Fruit fly (Drosophila melanogaster) whole organism, wandering third instar larva: Measurements from ENCODE around the gene Taf11.

Experiments
- Abd-B ChIP-seq: fragments of >200 bp; optimal IDR thresholded peaks from 2 replicates; lab custom pipeline; 2017; ENCODE audit warnings: missing biosample characterization, missing genetic modification characterization
- CG32264 ChIP-seq: fragments of 200-800 bp; sonication (Bioruptor generic); optimal IDR thresholded peaks from 2 replicates; lab custom pipeline; 2016; ENCODE audit warnings: missing biosample characterization, missing genetic modification characterization
- CG9705 ChIP-seq: fragments of 200-800 bp; sonication (Bioruptor generic); optimal IDR thresholded peaks from 2 replicates; lab custom pipeline; 2018; ENCODE audit warnings: missing biosample characterization, mild to moderate bottlenecking, missing genetic modification characterization
- Dfd ChIP-seq: fragments of >200 bp; optimal IDR thresholded peaks from 2 replicates; lab custom pipeline; 2017; ENCODE audit warnings: missing biosample characterization, missing genetic modification characterization
- Dif ChIP-seq: fragments of 200-275, 200-300 bp; sonication (Bioruptor generic); optimal IDR thresholded peaks from 2 replicates; lab custom pipeline; 2018; ENCODE audit warnings: missing biosample characterization, missing genetic modification characterization; ENCODE audit not compliant: partially characterized antibody
- GATAd ChIP-seq: sonication (Bioruptor generic); optimal IDR thresholded peaks from 2 replicates; lab custom pipeline; 2016; ENCODE audit warnings: missing biosample characterization, missing genetic modification characterization
- HLH106 ChIP-seq: fragments of 200-800 bp; optimal IDR thresholded peaks from 3 replicates; lab custom pipeline; 2019; ENCODE audit warnings: missing biosample characterization, mild to moderate bottlenecking, missing genetic modification characterization, moderate library complexity
- Hnf4 ChIP-seq: fragments of 200-800 bp; sonication (Bioruptor generic); optimal IDR thresholded peaks from 2 replicates; lab custom pipeline; 2016; ENCODE audit warnings: missing biosample characterization, mild to moderate bottlenecking, missing genetic modification characterization
- Hr78 ChIP-seq: fragments of >200 bp; optimal IDR thresholded peaks from 2 replicates; lab custom pipeline; 2017; ENCODE audit warnings: missing biosample characterization, missing genetic modification characterization
- Hr83 ChIP-seq: fragments of 200-300 bp; sonication (Bioruptor generic); optimal IDR thresholded peaks from 2 replicates; lab custom pipeline; 2016; ENCODE audit warnings: missing biosample characterization, mild to moderate bottlenecking, missing genetic modification characterization, moderate library complexity; ENCODE audit not compliant: poor library complexity, severe bottlenecking
- Mio ChIP-seq: sonication (Bioruptor generic); optimal IDR thresholded peaks from 2 replicates; lab custom pipeline; 2016; ENCODE audit warnings: missing biosample characterization, missing genetic modification characterization
- Myc ChIP-seq: fragments of >200 bp; optimal IDR thresholded peaks from 2 replicates; lab custom pipeline; 2017
- N ChIP-seq: fragments of >200 bp; optimal IDR thresholded peaks from 2 replicates; lab custom pipeline; 2018; ENCODE audit warnings: missing biosample characterization, missing external identifiers, missing genetic modification characterization
- OdsH ChIP-seq: fragments of 200-800 bp; sonication (Bioruptor generic); optimal IDR thresholded peaks from 2 replicates; lab custom pipeline; 2016; ENCODE audit warnings: missing biosample characterization, mild to moderate bottlenecking, missing genetic modification characterization
- Rel ChIP-seq, 2 experiments: fragments of 200-800 bp; sonication (Bioruptor generic) in 1 of 2; optimal IDR thresholded peaks; 2 replicates in 1 of 2; 3 replicates in 1 of 2; lab custom pipeline; 2016 to 2019; ENCODE audit warnings: mild to moderate bottlenecking in 2 of 2, missing biosample characterization in 2 of 2, missing genetic modification characterization in 2 of 2, moderate library complexity in 1 of 2
- Sp1 ChIP-seq: fragments of 200-800 bp; sonication (Bioruptor generic); optimal IDR thresholded peaks from 3 replicates; lab custom pipeline; 2019; ENCODE audit warnings: missing biosample characterization, mild to moderate bottlenecking, missing genetic modification characterization, moderate library complexity
- br ChIP-seq: fragments of 200-800 bp; sonication (Bioruptor generic); optimal IDR thresholded peaks from 2 replicates; lab custom pipeline; 2016; ENCODE audit warnings: missing biosample characterization, missing genetic modification characterization
- brk ChIP-seq: fragments of 200-800 bp; sonication (Bioruptor generic); optimal IDR thresholded peaks from 2 replicates; lab custom pipeline; 2016; ENCODE audit warnings: missing biosample characterization, mild to moderate bottlenecking, missing genetic modification characterization
- dsf ChIP-seq: sonication (Bioruptor generic); optimal IDR thresholded peaks from 2 replicates; lab custom pipeline; 2016; ENCODE audit warnings: missing biosample characterization, missing genetic modification characterization, borderline replicate concordance
- ey ChIP-seq: fragments of 200-800 bp; sonication (Bioruptor generic); optimal IDR thresholded peaks from 2 replicates; lab custom pipeline; 2016; ENCODE audit warnings: missing biosample characterization, missing genetic modification characterization
- foxo ChIP-seq, 2 experiments: fragments of 200-800 bp; sonication (Bioruptor generic); optimal IDR thresholded peaks; 2 replicates in 1 of 2; 3 replicates in 1 of 2; lab custom pipeline; 2016 to 2017; ENCODE audit warnings: missing biosample characterization in 2 of 2, missing genetic modification characterization in 2 of 2
- fru ChIP-seq: fragments of 200-800 bp; sonication (Bioruptor generic); optimal IDR thresholded peaks from 3 replicates; lab custom pipeline; 2016; ENCODE audit warnings: missing biosample characterization, mild to moderate bottlenecking, missing genetic modification characterization
- h ChIP-seq: fragments of 200-800 bp; sonication (Bioruptor generic); optimal IDR thresholded peaks from 3 replicates; lab custom pipeline; 2016; ENCODE audit warnings: missing biosample characterization, mild to moderate bottlenecking, missing genetic modification characterization
- jim ChIP-seq: fragments of 175-275, 200-325 bp; sonication (Bioruptor generic); optimal IDR thresholded peaks from 2 replicates; lab custom pipeline; 2016; ENCODE audit warnings: missing biosample characterization, mild to moderate bottlenecking, missing genetic modification characterization
- lola ChIP-seq: fragments of >200 bp; optimal IDR thresholded peaks from 2 replicates; lab custom pipeline; 2017; ENCODE audit warnings: missing biosample characterization, missing genetic modification characterization
- pan ChIP-seq: fragments of >200 bp; optimal IDR thresholded peaks from 2 replicates; lab custom pipeline; 2017
- psq ChIP-seq: fragments of 200-800 bp; sonication (Bioruptor generic); optimal IDR thresholded peaks from 3 replicates; lab custom pipeline; 2017; ENCODE audit warnings: missing biosample characterization, mild to moderate bottlenecking, missing genetic modification characterization, moderate library complexity
- sage ChIP-seq: fragments of 200-800 bp; sonication (Bioruptor generic); optimal IDR thresholded peaks from 2 replicates; lab custom pipeline; 2016; ENCODE audit warnings: missing biosample characterization, mild to moderate bottlenecking, missing genetic modification characterization
- sv ChIP-seq: fragments of 200-800 bp; sonication (Bioruptor generic); optimal IDR thresholded peaks from 3 replicates; lab custom pipeline; 2016; ENCODE audit warnings: missing biosample characterization, missing genetic modification characterization
- woc ChIP-seq: sonication (Bioruptor generic); optimal IDR thresholded peaks from 2 replicates; lab custom pipeline; 2016; ENCODE audit warnings: missing biosample characterization, mild to moderate bottlenecking, missing genetic modification characterization

Gene Taf11

dm6 chr2L:9779147-9779546 is 16.1 kb upstream of the Taf11 start:
- TF ChIP-seq Hr78 (GFP tag; lab: Kevin White, UChicago) (no peak), N (GFP tag; lab: Kevin White, UChicago) (no peak), Mio (no peak), HLH106 (no peak), br (GFP tag; lab: Kevin White, UChicago) (no peak)
- TF ChIP-seq, all 38 proteins: peak for 0

- TF ChIP-seq Hr83 (GFP tag; lab: Kevin White, UChicago), result no peak
- no peak for TF ChIP-seq Mio
- no peak for TF ChIP-seq Sp1
- no peak for TF ChIP-seq Dif (GFP tag; lab: Kevin White, UChicago)
- no peak for TF ChIP-seq Myc
- TF ChIP-seq Abd-B, result no peak
Observed at dm6 chr2L:9778416-9778815, 15.4 kb upstream of the Taf11 start.

- TF ChIP-seq Mio, result no peak
- TF ChIP-seq h (GFP tag; lab: Kevin White, UChicago), result no peak
- no peak for TF ChIP-seq Rel (GFP tag; optimal IDR thresholded peaks at IDR 0.05; lab: Kevin White, UChicago)
- TF ChIP-seq Rel (tag; optimal IDR thresholded peaks at IDR 0.05; lab: Kevin White, UChicago), result peak; percentile 95
- TF ChIP-seq OdsH, result no peak
- TF ChIP-seq CG9705 (GFP tag; lab: Kevin White, UChicago), result no peak
- no peak for TF ChIP-seq Abd-B
- no peak for TF ChIP-seq HLH106
- no peak for TF ChIP-seq ey (GFP tag; lab: Kevin White, UChicago)
Observed at dm6 chr2L:9777927-9778326, 14.9 kb upstream of the Taf11 start.

- TF ChIP-seq br (GFP tag; lab: Kevin White, UChicago), result no peak
- no peak for TF ChIP-seq ey (GFP tag; lab: Kevin White, UChicago)
- TF ChIP-seq pan (lab: Kevin White, UChicago), result no peak
- no peak for TF ChIP-seq jim (GFP tag; lab: Kevin White, UChicago)
- TF ChIP-seq woc (GFP tag; lab: Kevin White, UChicago), result no peak
- no peak for TF ChIP-seq sv (GFP tag; lab: Kevin White, UChicago)
- no peak for TF ChIP-seq Dfd (GFP tag; lab: Kevin White, UChicago)
- no peak for TF ChIP-seq sage (GFP tag; lab: Kevin White, UChicago)
- no peak for TF ChIP-seq CG9705 (GFP tag; lab: Kevin White, UChicago)
- TF ChIP-seq CG32264 (GFP tag; lab: Kevin White, UChicago), result no peak
- no peak for TF ChIP-seq Rel (GFP tag; optimal IDR thresholded peaks at IDR 0.05; lab: Kevin White, UChicago)
- no peak for TF ChIP-seq Rel (tag; optimal IDR thresholded peaks at IDR 0.05; lab: Kevin White, UChicago)
- TF ChIP-seq, all 38 proteins: peak for 0
Observed at dm6 chr2L:9774980-9775628, 12.0 kb upstream of the Taf11 start, which contains the start of the genes ppk11 and ppk16. ppk11 (minus strand) TSS chr2L:9775030. ppk16 (minus strand) TSS chr2L:9775030.

- TF ChIP-seq dsf (GFP tag; lab: Kevin White, UChicago), result no peak
- TF ChIP-seq lola (GFP tag; lab: Kevin White, UChicago), result no peak
- TF ChIP-seq Hnf4, result no peak
- TF ChIP-seq pan (lab: Kevin White, UChicago), result no peak
- TF ChIP-seq sage (GFP tag; lab: Kevin White, UChicago), result no peak
- TF ChIP-seq N (GFP tag; lab: Kevin White, UChicago), result no peak
- TF ChIP-seq psq (GFP tag; lab: Kevin White, UChicago), result no peak
- TF ChIP-seq Sp1, result no peak
- TF ChIP-seq sv (GFP tag; lab: Kevin White, UChicago), result no peak
- no peak for TF ChIP-seq foxo (GFP tag; optimal IDR thresholded peaks at IDR 0.05; lab: Kevin White, UChicago)
- TF ChIP-seq Myc, result no peak
- no peak for TF ChIP-seq fru (GFP tag; lab: Kevin White, UChicago)
- TF ChIP-seq brk, result no peak
- TF ChIP-seq GATAd (GFP tag; lab: Kevin White, UChicago), result no peak
- no peak for TF ChIP-seq jim (GFP tag; lab: Kevin White, UChicago)
- no peak for TF ChIP-seq Hr78 (GFP tag; lab: Kevin White, UChicago)
Observed at dm6 chr2L:9770896-9771295, 7.8 kb upstream of the Taf11 start, which contains the start of gene ppk18. ppk18 (minus strand) TSS chr2L:9770996.
